Worm (Caenorhabditis elegans): ENCODE results near the gene clec-166.

DNA sequence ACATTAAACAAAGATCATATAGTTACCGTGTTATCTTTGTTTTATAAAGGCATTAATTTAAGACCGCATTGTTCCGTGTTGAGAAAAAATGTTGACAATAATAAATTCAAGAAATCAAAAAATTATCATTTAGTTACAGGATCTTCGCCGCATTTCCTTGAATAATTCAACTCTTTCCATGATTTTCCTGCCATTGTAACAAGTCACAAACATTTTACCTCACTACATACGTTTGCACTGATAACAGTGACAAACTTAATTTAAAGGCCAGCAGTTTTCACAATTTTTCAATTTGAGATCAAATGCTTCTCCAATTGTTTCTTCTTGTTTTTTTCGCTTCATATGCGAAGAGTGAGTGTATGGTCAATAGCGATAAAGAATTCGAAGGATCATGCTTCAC is 9.9 kb upstream of the clec-166 start, which contains the start of gene clec-169:
- TF ChIP-seq ceh-9 (tag; optimal IDR thresholded peaks at IDR 0.05) (no peak), tbx-2 (tag; optimal IDR thresholded peaks at IDR 0.05) (no peak), ceh-30 (tag; optimal IDR thresholded peaks at IDR 0.05) (no peak), K09A11.1 (tag; optimal IDR thresholded peaks at IDR 0.05; ENCODE audit: insufficient read depth) (no peak), pqm-1 (tag; optimal IDR thresholded peaks at IDR 0.05) (no peak), sox-4 (tag; optimal IDR thresholded peaks at IDR 0.05) (no peak)
